Fruit fly (Drosophila melanogaster): Measurements from ENCODE around the gene Sf3b1.

DNA sequence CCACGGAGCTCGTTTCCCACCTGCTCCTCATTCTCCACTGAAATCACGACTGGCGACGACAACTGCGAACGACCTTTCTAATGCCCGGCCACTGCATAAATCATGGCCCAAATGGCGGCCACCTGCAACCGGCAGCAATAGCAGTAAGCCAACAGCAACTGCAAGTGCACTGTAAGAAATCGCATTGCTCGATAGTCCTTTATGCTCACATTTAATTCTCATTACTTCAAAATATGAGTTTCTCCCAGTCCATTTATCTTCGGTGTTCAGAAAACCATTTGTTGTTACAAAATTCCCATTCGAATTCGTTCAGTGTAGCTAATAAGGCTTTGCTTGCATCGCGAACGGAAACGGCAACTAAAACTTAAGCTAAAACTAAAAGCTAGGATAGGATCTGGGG lies 35.9 kb downstream of the Sf3b1 start:
- TF ChIP-seq kay (GFP tag; ENCODE audit: borderline replicate concordance) (no peak), Crg-1 (GFP tag; optimal IDR thresholded peaks at IDR 0.05) (no peak), pad (GFP tag; optimal IDR thresholded peaks at IDR 0.05) (no peak), CG11617 (GFP tag; optimal IDR thresholded peaks at IDR 0.05) (no peak), CG1620 (GFP tag; optimal IDR thresholded peaks at IDR 0.05) (no peak), CG12768 (GFP tag; optimal IDR thresholded peaks at IDR 0.05) (no peak)

All from whole organism, adult.